Worm (Caenorhabditis elegans) whole organism, L3 larva: ENCODE measurements around the gene Y57E12AL.6.

Experiments used
- ceh-82 ChIP-seq: fragments of 150-350 bp; optimal IDR thresholded peaks from 2 replicates; lab custom pipeline; 2014; ENCODE audit warnings: missing biosample characterization, missing genetic modification characterization
- elt-2 ChIP-seq: sonication (generic microtip); optimal IDR thresholded peaks from 2 replicates; lab custom pipeline; 2016; ENCODE audit warnings: missing genetic modification reagents, mild to moderate bottlenecking, missing genetic modification characterization, missing compliant biosample characterization
- nhr-237 ChIP-seq: fragments of 150-350 bp; optimal IDR thresholded peaks from 2 replicates; lab custom pipeline; 2014; ENCODE audit warnings: missing biosample characterization, missing genetic modification characterization

DNA sequence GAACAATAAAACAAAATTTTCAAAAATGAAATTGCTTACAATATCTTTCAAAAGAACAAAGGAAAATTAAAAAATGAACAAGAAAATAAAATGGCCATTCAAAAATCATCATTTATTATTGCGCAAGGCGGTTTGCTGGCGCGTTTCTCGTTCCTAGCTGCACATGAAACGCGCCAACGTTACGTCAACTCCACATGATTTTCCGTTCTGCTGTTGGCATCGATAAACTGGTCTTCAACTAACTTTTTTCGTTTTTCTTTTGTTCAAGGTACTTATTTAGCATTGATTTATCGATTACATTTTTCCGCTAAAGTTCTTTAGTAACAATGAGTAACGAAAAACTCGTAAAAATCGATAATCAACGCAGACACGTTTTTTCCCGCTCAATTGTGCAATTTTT lies at the start of gene Y57E12AL.6, which contains the start of gene Y57E12AL.1:
- no peak for TF ChIP-seq ceh-82 (tag; lab: Kevin White, UChicago)
- TF ChIP-seq nhr-237 = no peak
- TF ChIP-seq elt-2 (tag; lab: Kevin White, UChicago) = peak; percentile 48
